Worm (Caenorhabditis elegans) whole organism, L4 larva: ENCODE data around the gene spcs-3.

Experiments
- F37D6.2 ChIP-seq: sonication (generic microtip); optimal IDR thresholded peaks from 2 replicates; lab custom pipeline; 2016; ENCODE audit warnings: mild to moderate bottlenecking, missing genetic modification characterization, missing compliant biosample characterization
- ZK546.5 ChIP-seq, 2 experiments: sonication (generic microtip); optimal IDR thresholded peaks; 2 replicates each; lab custom pipeline; 2017; ENCODE audit warnings: missing biosample characterization in 2 of 2, missing genetic modification characterization in 2 of 2
- egl-43 ChIP-seq: fragments of 200-800 bp; sonication (Bioruptor generic); IDR thresholded peaks from 2 replicates; pipeline ENCODE4 v1.3.6; 2022; ENCODE audit warnings: missing genetic modification reagents, missing genetic modification characterization, missing compliant biosample characterization
- lin-39 ChIP-seq: fragments of 150-350 bp; optimal IDR thresholded peaks from 2 replicates; lab custom pipeline; 2014; ENCODE audit warnings: missing biosample characterization, missing genetic modification reagents, missing genetic modification characterization
- lsy-2 ChIP-seq, 2 experiments: fragments of 150-350 bp in 1 of 2; sonication (generic microtip) in 1 of 2; optimal IDR thresholded peaks; 2 replicates each; lab custom pipeline; 2014 to 2017; ENCODE audit warnings: missing biosample characterization in 2 of 2, missing genetic modification characterization in 2 of 2
- mxl-3 ChIP-seq: fragments of 200-800 bp; sonication (Bioruptor generic); optimal IDR thresholded peaks from 2 replicates; lab custom pipeline; 2018; ENCODE audit warnings: mild to moderate bottlenecking, missing genetic modification characterization, missing compliant biosample characterization
- nhr-25 ChIP-seq: sonication (generic microtip); optimal IDR thresholded peaks from 2 replicates; lab custom pipeline; 2017; ENCODE audit warnings: missing genetic modification characterization, mild to moderate bottlenecking, missing compliant biosample characterization, antibody characterized with exemption, moderate library complexity, borderline replicate concordance; ENCODE audit not compliant: insufficient read depth
- rbr-2 ChIP-seq: sonication (generic microtip); optimal IDR thresholded peaks from 2 replicates; lab custom pipeline; 2016; ENCODE audit warnings: missing genotype, missing genetic modification characterization, missing compliant biosample characterization

DNA sequence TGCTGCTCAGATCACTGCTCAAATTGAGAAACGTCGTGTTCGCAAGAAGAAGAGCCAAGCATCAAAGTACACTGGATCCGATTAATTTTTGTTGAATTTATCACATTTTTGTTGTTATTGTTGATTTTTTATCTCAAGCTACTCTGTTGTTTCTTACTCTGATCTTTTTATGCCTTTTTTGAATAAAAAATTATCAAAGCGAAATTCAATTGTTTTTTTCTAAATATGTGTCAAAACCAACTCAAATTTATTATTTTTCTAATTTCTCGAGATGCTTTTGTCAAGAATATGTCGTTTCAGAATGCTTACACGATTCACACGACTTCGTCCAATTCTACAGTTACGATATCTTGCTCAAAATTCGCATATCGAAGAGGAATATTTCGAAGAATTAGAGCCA, 2.6 kb downstream of the spcs-3 start, which contains the start of gene K12H4.2:
- TF ChIP-seq egl-43 (GFP tag; lab: Robert Waterston, UW) (no peak), nhr-25 (tag; lab: Kevin White, UChicago) (no peak), mxl-3 (GFP tag; lab: Kevin White, UChicago) (no peak), ZK546.5 (tag; optimal IDR thresholded peaks at IDR 0.05; lab: Kevin White, UChicago) (no peak), lsy-2 (tag; optimal IDR thresholded peaks at IDR 0.05; lab: Kevin White, UChicago) (no peak), lin-39 (tag; lab: Kevin White, UChicago) (no peak), rbr-2 (tag; lab: Kevin White, UChicago) (no peak), F37D6.2 (no peak)
